Worm (Caenorhabditis elegans): ENCODE results near the gene C13F10.7.

The C13F10.7 gene

ce11 chrV:7223152-7223551, at the start of gene C13F10.7:
TSS of gene C13F10.7 (minus strand) at chrV:7223252.
- TF ChIP-seq lsy-2 (tag; optimal IDR thresholded peaks at IDR 0.05): no peak
- TF ChIP-seq ceh-28 (tag; optimal IDR thresholded peaks at IDR 0.05): peak; percentile 25

ce11 chrV:7269399-7269798, 46.3 kb upstream of the C13F10.7 start, which contains the start of gene C13A2.6:
TSS of gene C13A2.6 (plus strand) at chrV:7269699.
- TF ChIP-seq hlh-30 (tag; optimal IDR thresholded peaks at IDR 0.05; ENCODE audit: insufficient read depth) (no peak), nhr-237 (tag; optimal IDR thresholded peaks at IDR 0.05) (no peak), Y75B8A.6 (GFP tag; IDR thresholded peaks at IDR 0.05) (no peak), lin-1 (GFP tag; IDR thresholded peaks at IDR 0.05) (no peak)

- TF ChIP-seq duxl-1 (tag; optimal IDR thresholded peaks at IDR 0.05; ENCODE audit: poor library complexity) (no peak), pqm-1 (tag; optimal IDR thresholded peaks at IDR 0.05) (no peak), nhr-41 (GFP tag; IDR thresholded peaks at IDR 0.05) (no peak), ztf-7 (tag; optimal IDR thresholded peaks at IDR 0.05) (no peak)
Observed at ce11 chrV:7266021-7266420, 43.0 kb upstream of the C13F10.7 start, which contains the start of gene C13A2.7. TSS of gene C13A2.7 (plus strand) at chrV:7266321.

ce11 chrV:7264042-7264441, 41.0 kb upstream of the C13F10.7 start, which contains the start of gene C13A2.9:
TSS of gene C13A2.9 (minus strand) at chrV:7264142.
- TF ChIP-seq dmd-6 (GFP tag; IDR thresholded peaks at IDR 0.05) (no peak), nhr-111 (GFP tag; optimal IDR thresholded peaks at IDR 0.05) (no peak), dmd-8 (GFP tag; IDR thresholded peaks at IDR 0.05) (no peak), egl-43 (GFP tag; IDR thresholded peaks at IDR 0.05) (no peak), mep-1 (tag; optimal IDR thresholded peaks at IDR 0.05) (no peak), jun-1 (tag; optimal IDR thresholded peaks at IDR 0.05) (no peak), lin-15B (tag; optimal IDR thresholded peaks at IDR 0.05) (no peak), nhr-102 (tag; optimal IDR thresholded peaks at IDR 0.05) (no peak), madf-9 (GFP tag; conservative IDR thresholded peaks at IDR 0.05) (no peak), fos-1 (tag; optimal IDR thresholded peaks at IDR 0.05) (no peak), dpl-1 (GFP tag; optimal IDR thresholded peaks at IDR 0.05) (no peak), daf-8 (GFP tag; IDR thresholded peaks at IDR 0.05) (no peak), sdz-12 (GFP tag; optimal IDR thresholded peaks at IDR 0.05) (no peak), lim-7 (GFP tag; IDR thresholded peaks at IDR 0.05) (no peak), ceh-20 (GFP tag; IDR thresholded peaks at IDR 0.05) (no peak), T20F7.1 (GFP tag; optimal IDR thresholded peaks at IDR 0.05) (no peak)

- TF ChIP-seq dve-1 (tag; optimal IDR thresholded peaks at IDR 0.05; ENCODE audit: insufficient read depth) (no peak), nhr-111 (GFP tag; optimal IDR thresholded peaks at IDR 0.05) (no peak), tag-97 (GFP tag; IDR thresholded peaks at IDR 0.05) (no peak), lsy-2 (tag; optimal IDR thresholded peaks at IDR 0.05) (no peak), egl-43 (GFP tag; IDR thresholded peaks at IDR 0.05) (no peak), nhr-6 (tag; optimal IDR thresholded peaks at IDR 0.05) (no peak), lin-13 (GFP tag; optimal IDR thresholded peaks at IDR 0.05) (no peak), mxl-2 (GFP tag; conservative IDR thresholded peaks at IDR 0.05) (no peak), F44E2.7 (GFP tag; IDR thresholded peaks at IDR 0.05) (no peak), mdt-29 (GFP tag; IDR thresholded peaks at IDR 0.05) (no peak), T26A8.4 (GFP tag; IDR thresholded peaks at IDR 0.05) (no peak), F37D6.2 (tag; optimal IDR thresholded peaks at IDR 0.05) (no peak), lin-29 (GFP tag; IDR thresholded peaks at IDR 0.05) (no peak), nhr-41 (GFP tag; IDR thresholded peaks at IDR 0.05) (no peak), ZK546.5 (tag; optimal IDR thresholded peaks at IDR 0.05) (no peak), duxl-1 (tag; optimal IDR thresholded peaks at IDR 0.05; ENCODE audit: poor library complexity) (no peak), dmd-8 (GFP tag; IDR thresholded peaks at IDR 0.05) (no peak), nhr-11 (tag; optimal IDR thresholded peaks at IDR 0.05) (no peak), mes-2 (tag; optimal IDR thresholded peaks at IDR 0.05; ENCODE audit: poor library complexity, severe bottlenecking) (no peak), lin-15B (tag; optimal IDR thresholded peaks at IDR 0.05) (no peak)
Observed at ce11 chrV:7258965-7259364, 35.9 kb upstream of the C13F10.7 start, which contains the start of gene C13A2.12. TSS of gene C13A2.12 (plus strand) at chrV:7259265.

Data from whole organism, L4 larva.